Fruit fly (Drosophila melanogaster): ENCODE data around the gene AlaRS.

Gene AlaRS

DNA sequence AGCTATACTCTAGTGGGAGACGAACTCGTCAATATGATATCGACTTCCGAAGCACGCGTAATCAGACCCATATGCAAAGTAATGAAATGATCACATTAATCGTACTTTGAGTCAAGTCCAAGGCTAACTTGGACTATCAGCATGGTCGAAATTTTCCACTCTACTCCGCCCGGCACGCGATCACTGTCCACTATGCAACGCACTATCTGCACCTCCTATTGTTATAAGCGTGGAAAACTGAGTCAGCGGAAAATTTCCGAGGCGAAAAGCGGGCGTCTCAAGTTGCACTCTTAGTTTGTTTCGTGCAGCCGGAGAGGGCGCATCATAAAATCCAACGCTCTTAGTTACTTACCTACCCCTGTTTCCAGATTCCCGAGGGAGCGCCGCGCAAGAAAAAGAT lies 4.3 kb upstream of the AlaRS start:
- TF ChIP-seq CG11902 (GFP tag; optimal IDR thresholded peaks at IDR 0.05) (no peak), Sox14 (GFP tag; optimal IDR thresholded peaks at IDR 0.05) (no peak)

dm6 chr2L:8384985-8385519 lies 3.5 kb upstream of the AlaRS start:
- TF ChIP-seq topi (GFP tag; optimal IDR thresholded peaks at IDR 0.05) (no peak), Ets21C (GFP tag; optimal IDR thresholded peaks at IDR 0.05) (no peak), CG1621 (tag; optimal IDR thresholded peaks at IDR 0.05) (no peak), CG6276 (GFP tag; optimal IDR thresholded peaks at IDR 0.05) (no peak)

- TF ChIP-seq vri (GFP tag; optimal IDR thresholded peaks at IDR 0.05) (peak; percentile 77), Blimp-1 (GFP tag; optimal IDR thresholded peaks at IDR 0.05) (peak; percentile 85), eg (GFP tag; IDR thresholded peaks at IDR 0.05) (peak; percentile 94), CG32006 (GFP tag; optimal IDR thresholded peaks at IDR 0.05) (peak; percentile 93), Eip93F (GFP tag; optimal IDR thresholded peaks at IDR 0.05) (peak; percentile 83), fkh (GFP tag; optimal IDR thresholded peaks at IDR 0.05) (peak; percentile 68), CG16779 (tag; optimal IDR thresholded peaks at IDR 0.05) (peak; percentile 61), Ets96B (tag; optimal IDR thresholded peaks at IDR 0.05) (peak; percentile 80), svp (GFP tag) (peak; percentile 96), pdm3 (GFP tag; optimal IDR thresholded peaks at IDR 0.05) (peak; percentile 90), CG8632 (GFP tag; optimal IDR thresholded peaks at IDR 0.05) (peak; percentile 93), CG3919 (GFP tag; optimal IDR thresholded peaks at IDR 0.05) (peak; percentile 89), cyc (GFP tag; optimal IDR thresholded peaks at IDR 0.05) (peak; percentile 89), Hr39 (GFP tag; optimal IDR thresholded peaks at IDR 0.05) (peak; percentile 83), topi (GFP tag; optimal IDR thresholded peaks at IDR 0.05) (peak; percentile 89), esn (GFP tag; optimal IDR thresholded peaks at IDR 0.05) (peak; percentile 96), Sox102F (GFP tag; optimal IDR thresholded peaks at IDR 0.05) (peak; percentile 86), salr (GFP tag; optimal IDR thresholded peaks at IDR 0.05) (peak in 1 of 2 experiments; percentile 67), Sox14 (GFP tag; optimal IDR thresholded peaks at IDR 0.05) (peak; percentile 91), Sox15 (GFP tag; optimal IDR thresholded peaks at IDR 0.05) (peak; percentile 89), spab (GFP tag; optimal IDR thresholded peaks at IDR 0.05) (peak; percentile 80), Eip75B (GFP tag; optimal IDR thresholded peaks at IDR 0.05) (peak; percentile 89), Lpt (GFP tag; optimal IDR thresholded peaks at IDR 0.05) (peak; percentile 86), achi (GFP tag; optimal IDR thresholded peaks at IDR 0.05) (peak; percentile 93), net (GFP tag; optimal IDR thresholded peaks at IDR 0.05) (peak; percentile 87), OdsH (GFP tag; optimal IDR thresholded peaks at IDR 0.05) (peak; percentile 95), Gug (GFP tag; IDR thresholded peaks at IDR 0.05) (peak; percentile 92), CG15336 (GFP tag; IDR thresholded peaks at IDR 0.05) (peak; percentile 90), Met (GFP tag; optimal IDR thresholded peaks at IDR 0.05) (peak; percentile 91), CG34406 (GFP tag; optimal IDR thresholded peaks at IDR 0.05) (peak; percentile 93), CG31627 (GFP tag; optimal IDR thresholded peaks at IDR 0.05) (peak; percentile 86), Eip78C (GFP tag) (peak; percentile 98), CG11294 (GFP tag; IDR thresholded peaks at IDR 0.05) (peak; percentile 94), CG8119 (GFP tag; IDR thresholded peaks at IDR 0.05) (peak; percentile 94), Hr4 (GFP tag; optimal IDR thresholded peaks at IDR 0.05) (peak; percentile 93), Smox (GFP tag; optimal IDR thresholded peaks at IDR 0.05) (peak; percentile 92), CG4318 (GFP tag; optimal IDR thresholded peaks at IDR 0.05) (peak; percentile 86), acj6 (GFP tag; optimal IDR thresholded peaks at IDR 0.05) (peak; percentile 94), fd59A (GFP tag; optimal IDR thresholded peaks at IDR 0.05) (peak; percentile 78), fd85E (GFP tag; optimal IDR thresholded peaks at IDR 0.05) (peak; percentile 45), CG6276 (GFP tag; optimal IDR thresholded peaks at IDR 0.05) (peak; percentile 83), CG11902 (GFP tag; optimal IDR thresholded peaks at IDR 0.05) (peak; percentile 86), CG11762 (GFP tag; optimal IDR thresholded peaks at IDR 0.05; ENCODE audit: insufficient read depth) (peak; percentile 88), CG1621 (tag; optimal IDR thresholded peaks at IDR 0.05) (peak; percentile 91), ss (GFP tag; optimal IDR thresholded peaks at IDR 0.05) (peak; percentile 87 to 90), Ets21C (GFP tag; optimal IDR thresholded peaks at IDR 0.05) (peak; percentile 79)
Measured at dm6 chr2L:8384108-8384601, 2.6 kb upstream of the AlaRS start, which contains the start of the genes Dad1 and CG13384. Dad1 (minus strand) TSS chr2L:8384137. CG13384 (plus strand) TSS chr2L:8384455.
